Worm (Caenorhabditis elegans) whole organism, midembryonic: Measurements from ENCODE around the gene C44B7.7.

Experiments used
- flt-1 ChIP-seq: fragments of 200-800 bp; sonication (Bioruptor generic); IDR thresholded peaks from 2 replicates; pipeline ENCODE4 v1.3.6; 2022; ENCODE audit warnings: missing genetic modification characterization, missing compliant biosample characterization
- ref-1 ChIP-seq: fragments of 200-800 bp; sonication (Bioruptor generic); conservative IDR thresholded peaks from 2 replicates; pipeline ENCODE4 v1.3.6; 2022; ENCODE audit warnings: missing genetic modification reagents, missing genetic modification characterization, missing compliant biosample characterization
- tab-1 ChIP-seq: fragments of 200-800 bp; sonication (Bioruptor generic); IDR thresholded peaks from 2 replicates; pipeline ENCODE4 v1.3.6; 2022; ENCODE audit warnings: missing genetic modification characterization, missing compliant biosample characterization

DNA sequence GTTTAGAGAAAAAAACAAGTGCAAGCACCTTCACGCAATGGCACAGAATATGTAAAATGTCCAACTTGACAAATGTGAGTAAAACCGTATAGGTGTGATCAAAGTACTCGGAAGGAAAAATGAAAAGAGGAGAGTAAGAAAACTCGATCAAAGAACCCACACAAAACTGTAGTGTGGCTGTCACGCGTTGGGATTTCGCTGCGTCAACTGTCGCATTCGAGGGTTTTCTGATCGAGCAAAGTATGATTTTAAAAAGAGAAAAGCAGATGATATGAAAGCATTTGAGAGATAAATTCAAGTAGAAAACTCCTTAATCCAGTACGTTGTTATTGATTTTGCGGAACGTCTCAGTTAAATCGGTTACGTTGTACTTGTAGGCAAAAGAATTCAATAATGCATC is 11.9 kb upstream of the C44B7.7 start:
- TF ChIP-seq flt-1 (GFP tag; lab: Robert Waterston, UW) (no peak), tab-1 (GFP tag; lab: Robert Waterston, UW) (no peak), ref-1 (GFP tag; lab: Robert Waterston, UW) (no peak)
